Fruit fly (Drosophila melanogaster): ENCODE results near the gene dnc.
A peak's percentile ranks its signal among the peaks of the same experiment; 100 is the strongest.

Gene dnc

dm6 chrX:3189155-3189554, 12.9 kb downstream of the dnc start:
- TF ChIP-seq CG5204 (GFP tag; optimal IDR thresholded peaks at IDR 0.05), result no peak
- no peak for TF ChIP-seq bab1 (GFP tag; optimal IDR thresholded peaks at IDR 0.05)
- TF ChIP-seq kay (GFP tag; ENCODE audit: borderline replicate concordance), result peak; percentile 62
- no peak for TF ChIP-seq CG12768 (GFP tag; optimal IDR thresholded peaks at IDR 0.05)
- TF ChIP-seq tj (GFP tag; optimal IDR thresholded peaks at IDR 0.05), result no peak
- no peak for TF ChIP-seq pad (GFP tag; optimal IDR thresholded peaks at IDR 0.05)
- no peak for TF ChIP-seq toe (GFP tag; optimal IDR thresholded peaks at IDR 0.05)
- TF ChIP-seq CG14711 (tag; optimal IDR thresholded peaks at IDR 0.05), result no peak

DNA sequence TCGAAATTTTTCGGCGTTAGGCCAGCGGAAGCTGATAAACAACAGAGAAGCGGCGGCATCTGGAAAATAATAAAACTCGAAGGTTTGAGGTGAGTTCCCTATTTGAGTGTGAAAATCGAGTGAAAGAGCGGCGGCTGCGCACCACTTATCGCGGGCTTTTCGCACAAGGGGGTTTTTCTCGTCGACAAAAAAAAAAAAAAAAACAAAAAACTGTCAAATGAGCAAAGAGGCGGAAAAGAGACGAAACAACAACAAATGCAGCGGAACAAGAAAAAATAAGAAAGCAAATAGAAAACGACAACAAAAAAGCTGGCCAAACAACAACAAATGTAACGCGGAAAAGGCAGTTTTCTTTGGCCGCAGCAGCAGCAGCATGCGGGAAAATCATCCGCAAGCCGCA, 13.5 kb downstream of the dnc start:
- TF ChIP-seq cnc (optimal IDR thresholded peaks at IDR 0.05), result no peak
- TF ChIP-seq Clk (GFP tag; optimal IDR thresholded peaks at IDR 0.05), result no peak
- TF ChIP-seq pad (GFP tag; optimal IDR thresholded peaks at IDR 0.05), result no peak
- TF ChIP-seq Hr96 (GFP tag; optimal IDR thresholded peaks at IDR 0.05), result no peak

- TF ChIP-seq CG7101 (tag; optimal IDR thresholded peaks at IDR 0.05) (no peak), tj (GFP tag; optimal IDR thresholded peaks at IDR 0.05) (peak; percentile 16)
Observed at dm6 chrX:3190837-3191458, 14.7 kb downstream of the dnc start.

- TF ChIP-seq CG33017 (tag; optimal IDR thresholded peaks at IDR 0.05) (no peak), bab1 (GFP tag; optimal IDR thresholded peaks at IDR 0.05) (no peak), CG7101 (tag; optimal IDR thresholded peaks at IDR 0.05) (no peak), pad (GFP tag; optimal IDR thresholded peaks at IDR 0.05) (no peak), ovo (GFP tag; optimal IDR thresholded peaks at IDR 0.05) (no peak), Clk (GFP tag; optimal IDR thresholded peaks at IDR 0.05) (no peak), Hr96 (GFP tag; optimal IDR thresholded peaks at IDR 0.05) (no peak), kay (GFP tag; ENCODE audit: borderline replicate concordance) (no peak), tj (GFP tag; optimal IDR thresholded peaks at IDR 0.05) (no peak), CG12768 (GFP tag; optimal IDR thresholded peaks at IDR 0.05) (no peak), CG1620 (GFP tag; optimal IDR thresholded peaks at IDR 0.05) (no peak), CG14711 (tag; optimal IDR thresholded peaks at IDR 0.05) (no peak), CG5204 (GFP tag; optimal IDR thresholded peaks at IDR 0.05) (no peak), CG11617 (GFP tag; optimal IDR thresholded peaks at IDR 0.05) (no peak), Crg-1 (GFP tag; optimal IDR thresholded peaks at IDR 0.05) (no peak), Mnt (GFP tag; optimal IDR thresholded peaks at IDR 0.05) (no peak)
Observed at dm6 chrX:3192301-3192700, 16.1 kb downstream of the dnc start.

- TF ChIP-seq CG7101 (tag; optimal IDR thresholded peaks at IDR 0.05) (no peak), toe (GFP tag; optimal IDR thresholded peaks at IDR 0.05) (no peak), CG7045 (GFP tag; optimal IDR thresholded peaks at IDR 0.05) (no peak), pad (GFP tag; optimal IDR thresholded peaks at IDR 0.05) (no peak), Hr96 (GFP tag; optimal IDR thresholded peaks at IDR 0.05) (no peak), CG33017 (tag; optimal IDR thresholded peaks at IDR 0.05) (no peak), CG11617 (GFP tag; optimal IDR thresholded peaks at IDR 0.05) (no peak), CG12768 (GFP tag; optimal IDR thresholded peaks at IDR 0.05) (no peak), cic (GFP tag; optimal IDR thresholded peaks at IDR 0.05) (no peak), CG5204 (GFP tag; optimal IDR thresholded peaks at IDR 0.05) (no peak), Clk (GFP tag; optimal IDR thresholded peaks at IDR 0.05) (no peak), kay (GFP tag; ENCODE audit: borderline replicate concordance) (no peak), CG1620 (GFP tag; optimal IDR thresholded peaks at IDR 0.05) (no peak)
Observed at dm6 chrX:3193774-3194173, 17.5 kb downstream of the dnc start.

DNA sequence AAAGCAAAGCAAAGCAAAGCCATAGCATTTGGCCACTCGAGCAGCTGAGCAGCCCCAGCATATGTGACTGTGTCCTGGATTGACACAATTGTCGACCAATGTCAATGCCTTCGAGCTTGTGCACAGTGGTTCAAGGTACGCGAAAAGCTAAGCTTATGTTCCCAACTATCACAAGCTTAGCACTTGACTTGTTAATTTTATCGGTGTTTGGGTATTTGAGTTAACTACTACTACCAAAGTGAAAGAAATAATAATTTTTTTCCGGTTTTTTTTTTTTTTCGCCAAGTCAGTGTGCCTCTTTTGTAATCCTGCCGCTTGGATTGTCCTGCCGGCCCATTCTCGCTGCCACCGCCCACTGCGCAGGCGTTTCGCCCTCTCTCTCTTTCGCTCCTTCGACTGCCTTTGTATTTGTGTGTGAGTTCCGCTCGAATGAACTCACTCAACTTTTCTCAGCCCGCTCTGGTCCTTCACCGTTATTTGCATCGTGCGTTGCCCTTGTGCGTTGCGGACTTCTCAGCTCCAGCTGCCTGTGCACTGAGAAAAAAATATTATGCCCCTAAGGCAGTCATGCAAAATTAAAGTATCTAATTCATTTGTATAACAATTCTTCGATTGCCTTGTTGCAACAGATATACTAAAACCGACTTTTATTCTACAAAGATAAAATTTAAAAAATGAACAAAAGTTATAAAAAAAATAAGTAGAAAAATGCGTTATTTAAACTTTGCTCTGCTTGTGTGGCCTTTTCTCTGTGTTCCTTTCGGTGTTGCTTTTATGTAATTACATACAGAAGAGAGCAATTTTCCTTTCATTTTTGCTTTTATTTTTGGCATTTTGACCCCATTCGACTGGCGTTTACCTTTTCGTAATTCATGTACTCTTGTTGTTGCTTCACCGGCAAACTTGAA, 29.9 kb downstream of the dnc start:
- peak; percentile 6 for TF ChIP-seq CG7045 (GFP tag; optimal IDR thresholded peaks at IDR 0.05)
- TF ChIP-seq CG5204 (GFP tag; optimal IDR thresholded peaks at IDR 0.05), result peak; percentile 11
- no peak for TF ChIP-seq toe (GFP tag; optimal IDR thresholded peaks at IDR 0.05)
- TF ChIP-seq CG7101 (tag; optimal IDR thresholded peaks at IDR 0.05), result peak; percentile 15
- TF ChIP-seq CG14711 (tag; optimal IDR thresholded peaks at IDR 0.05), result peak; percentile 29
- TF ChIP-seq kay (GFP tag; ENCODE audit: borderline replicate concordance), result no peak

DNA sequence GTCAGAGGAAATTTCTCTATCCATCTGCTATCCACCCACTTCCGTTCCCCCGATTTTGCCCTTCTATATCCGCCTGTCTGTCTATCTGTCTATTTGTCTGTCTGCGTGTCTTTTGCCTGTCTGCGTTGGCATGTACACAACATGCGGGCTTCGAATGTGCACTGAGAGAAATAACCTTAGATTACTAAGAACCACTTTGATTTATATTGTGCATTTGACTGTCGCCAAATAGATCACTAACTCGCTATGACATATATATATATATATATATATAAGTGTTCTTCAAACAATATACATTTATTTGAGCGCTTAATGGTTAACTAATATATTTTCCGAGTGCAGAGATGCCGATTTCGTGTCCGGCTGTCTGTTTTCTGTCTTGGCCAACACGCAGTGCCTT, 57.4 kb downstream of the dnc start:
- TF ChIP-seq Clk (GFP tag; optimal IDR thresholded peaks at IDR 0.05) (no peak), ovo (GFP tag; optimal IDR thresholded peaks at IDR 0.05) (no peak), kay (GFP tag; ENCODE audit: borderline replicate concordance) (no peak), tj (GFP tag; optimal IDR thresholded peaks at IDR 0.05) (no peak), CG7045 (GFP tag; optimal IDR thresholded peaks at IDR 0.05) (no peak), pad (GFP tag; optimal IDR thresholded peaks at IDR 0.05) (no peak), cic (GFP tag; optimal IDR thresholded peaks at IDR 0.05) (no peak), CG12768 (GFP tag; optimal IDR thresholded peaks at IDR 0.05) (no peak), CG1620 (GFP tag; optimal IDR thresholded peaks at IDR 0.05) (no peak), cnc (optimal IDR thresholded peaks at IDR 0.05) (no peak), CG11617 (GFP tag; optimal IDR thresholded peaks at IDR 0.05) (no peak), bab1 (GFP tag; optimal IDR thresholded peaks at IDR 0.05) (no peak), CG7101 (tag; optimal IDR thresholded peaks at IDR 0.05) (no peak)

Data from whole organism, adult.